Fruit fly (Drosophila melanogaster) whole organism, prepupa: ENCODE data around the gene CG18745.
A peak's percentile ranks its signal among the peaks of the same experiment; 100 is the strongest.

Experiments
- Blimp-1 ChIP-seq: fragments of 200-800 bp; sonication (Bioruptor generic); optimal IDR thresholded peaks from 3 replicates; lab custom pipeline; 2017; ENCODE audit warnings: missing biosample characterization, missing genetic modification characterization, mild to moderate bottlenecking, moderate library complexity, missing genetic modification reagents
- CG10631 ChIP-seq: fragments of 200-800 bp; sonication (Bioruptor generic); optimal IDR thresholded peaks from 2 replicates; lab custom pipeline; 2016; ENCODE audit warnings: missing biosample characterization, missing genetic modification characterization
- CG10669 ChIP-seq: fragments of 200-800 bp; sonication (Bioruptor generic); optimal IDR thresholded peaks from 3 replicates; lab custom pipeline; 2018; ENCODE audit warnings: missing biosample characterization, mild to moderate bottlenecking, missing genetic modification characterization, moderate library complexity
- CG11762 ChIP-seq: fragments of 200-800 bp; sonication (Bioruptor generic); optimal IDR thresholded peaks from 3 replicates; lab custom pipeline; 2016; ENCODE audit warnings: missing biosample characterization, missing genetic modification characterization; ENCODE audit not compliant: insufficient read depth
- CG15336 ChIP-seq: fragments of 200-800 bp; sonication (Bioruptor generic); IDR thresholded peaks from 2 replicates; pipeline ENCODE4 v1.3.6; 2022; ENCODE audit warnings: missing biosample characterization, missing genetic modification characterization
- CG1621 ChIP-seq: fragments of 200-800 bp; sonication (Bioruptor generic); optimal IDR thresholded peaks from 3 replicates; lab custom pipeline; 2018; ENCODE audit warnings: missing biosample characterization, mild to moderate bottlenecking, missing genetic modification characterization
- CG3032 ChIP-seq: fragments of 200-800 bp; optimal IDR thresholded peaks from 2 replicates; lab custom pipeline; 2019; ENCODE audit warnings: missing biosample characterization, mild to moderate bottlenecking, missing genetic modification characterization, moderate library complexity
- CG31627 ChIP-seq: fragments of 200-800 bp; sonication (Bioruptor generic); optimal IDR thresholded peaks from 3 replicates; lab custom pipeline; 2016; ENCODE audit warnings: missing biosample characterization, missing genetic modification characterization
- CG32006 ChIP-seq: fragments of 200-800 bp; sonication (Bioruptor generic); optimal IDR thresholded peaks from 3 replicates; lab custom pipeline; 2017; ENCODE audit warnings: missing biosample characterization, mild to moderate bottlenecking, missing genetic modification characterization
- CG34406 ChIP-seq: fragments of 200-800 bp; sonication (Bioruptor generic); optimal IDR thresholded peaks from 3 replicates; lab custom pipeline; 2016; ENCODE audit warnings: missing biosample characterization, missing genetic modification characterization
- CG4318 ChIP-seq: fragments of 200-800 bp; sonication (Bioruptor generic); optimal IDR thresholded peaks from 3 replicates; lab custom pipeline; 2017; ENCODE audit warnings: missing biosample characterization, mild to moderate bottlenecking, missing genetic modification characterization
- CG6163 ChIP-seq: fragments of 200-800 bp; sonication (Bioruptor generic); IDR thresholded peaks from 3 replicates; pipeline ENCODE4 v1.3.6; 2022; ENCODE audit warnings: missing biosample characterization, missing genetic modification characterization
- CG6792 ChIP-seq: fragments of 200-800 bp; sonication (Bioruptor generic); optimal IDR thresholded peaks from 3 replicates; lab custom pipeline; 2016; ENCODE audit warnings: missing biosample characterization, missing genetic modification characterization
- CG6808 ChIP-seq: fragments of 200-800 bp; sonication (Bioruptor generic); optimal IDR thresholded peaks from 3 replicates; lab custom pipeline; 2017; ENCODE audit warnings: missing biosample characterization, missing genetic modification characterization, mild to moderate bottlenecking, moderate library complexity, missing genetic modification reagents
- CG6854 ChIP-seq: fragments of 200-800 bp; sonication (Bioruptor generic); optimal IDR thresholded peaks from 2 replicates; lab custom pipeline; 2017; ENCODE audit warnings: missing biosample characterization, mild to moderate bottlenecking, missing genetic modification characterization
- CG7368 ChIP-seq: fragments of 200-800 bp; sonication (Bioruptor generic); optimal IDR thresholded peaks from 3 replicates; lab custom pipeline; 2016; ENCODE audit warnings: missing biosample characterization, missing genetic modification characterization
- CG8119 ChIP-seq: fragments of 200-800 bp; sonication (Bioruptor generic); IDR thresholded peaks from 3 replicates; pipeline ENCODE4 v1.3.6; 2022; ENCODE audit warnings: missing biosample characterization, missing genetic modification characterization
- CG8319 ChIP-seq: fragments of 200-800 bp; sonication (Bioruptor generic); optimal IDR thresholded peaks from 3 replicates; lab custom pipeline; 2016; ENCODE audit warnings: missing biosample characterization, missing genetic modification characterization
- CG8632 ChIP-seq: fragments of 200-800 bp; sonication (Bioruptor generic); optimal IDR thresholded peaks from 3 replicates; lab custom pipeline; 2016; ENCODE audit warnings: missing biosample characterization, missing genetic modification characterization
- Eip75B ChIP-seq: fragments of 200-800 bp; sonication (Bioruptor generic); optimal IDR thresholded peaks from 3 replicates; lab custom pipeline; 2016; ENCODE audit warnings: missing biosample characterization, missing genetic modification characterization
- Eip93F ChIP-seq: fragments of 200-800 bp; sonication (Bioruptor generic); optimal IDR thresholded peaks from 2 replicates; lab custom pipeline; 2016; ENCODE audit warnings: missing biosample characterization, mild to moderate bottlenecking, missing genetic modification characterization
- Ets96B ChIP-seq: fragments of 200-800 bp; optimal IDR thresholded peaks from 2 replicates; lab custom pipeline; 2019; ENCODE audit warnings: missing biosample characterization, mild to moderate bottlenecking, missing genetic modification characterization, moderate library complexity
- Hr38 ChIP-seq: sonication (Bioruptor generic); optimal IDR thresholded peaks from 2 replicates; lab custom pipeline; 2016; ENCODE audit warnings: missing biosample characterization, missing genetic modification characterization
- Hr39 ChIP-seq: fragments of 200-800 bp; sonication (Bioruptor generic); optimal IDR thresholded peaks from 2 replicates; lab custom pipeline; 2016; ENCODE audit warnings: missing biosample characterization, missing genetic modification characterization
- Hr4 ChIP-seq: fragments of 200-800 bp; sonication (Bioruptor generic); optimal IDR thresholded peaks from 3 replicates; lab custom pipeline; 2016; ENCODE audit warnings: missing biosample characterization, missing genetic modification characterization
- Lpt ChIP-seq: fragments of 200-800 bp; sonication (Bioruptor generic); optimal IDR thresholded peaks from 3 replicates; lab custom pipeline; 2016; ENCODE audit warnings: missing biosample characterization, missing genetic modification characterization
- Met ChIP-seq: fragments of 200-800 bp; sonication (Bioruptor generic); optimal IDR thresholded peaks from 3 replicates; lab custom pipeline; 2016; ENCODE audit warnings: missing biosample characterization, missing genetic modification characterization
- Sox102F ChIP-seq: fragments of 200-800 bp; sonication (Bioruptor generic); optimal IDR thresholded peaks from 2 replicates; lab custom pipeline; 2016; ENCODE audit warnings: missing biosample characterization, mild to moderate bottlenecking, missing genetic modification characterization
- achi ChIP-seq: fragments of 200-800 bp; sonication (Bioruptor generic); optimal IDR thresholded peaks from 3 replicates; lab custom pipeline; 2016; ENCODE audit warnings: missing biosample characterization, missing genetic modification characterization
- acj6 ChIP-seq: fragments of 200-800 bp; sonication (Bioruptor generic); optimal IDR thresholded peaks from 3 replicates; lab custom pipeline; 2016; ENCODE audit warnings: missing biosample characterization, missing genetic modification characterization
- cyc ChIP-seq: fragments of 200-800 bp; sonication (Bioruptor generic); optimal IDR thresholded peaks from 3 replicates; lab custom pipeline; 2016; ENCODE audit warnings: missing biosample characterization, missing genetic modification characterization
- dsx ChIP-seq: fragments of 200-800 bp; optimal IDR thresholded peaks from 3 replicates; lab custom pipeline; 2019; ENCODE audit warnings: missing biosample characterization, mild to moderate bottlenecking, missing genetic modification characterization, moderate library complexity; ENCODE audit not compliant: poor library complexity, severe bottlenecking
- esn ChIP-seq: fragments of 200-800 bp; sonication (Bioruptor generic); optimal IDR thresholded peaks from 2 replicates; lab custom pipeline; 2016; ENCODE audit warnings: missing biosample characterization, mild to moderate bottlenecking, missing genetic modification characterization, moderate library complexity
- fd85E ChIP-seq: fragments of 200-800 bp; sonication (Bioruptor generic); optimal IDR thresholded peaks from 3 replicates; lab custom pipeline; 2016; ENCODE audit warnings: missing biosample characterization, missing genetic modification characterization
- fkh ChIP-seq: fragments of 200-800 bp; sonication (Bioruptor generic); optimal IDR thresholded peaks from 3 replicates; lab custom pipeline; 2017; ENCODE audit warnings: missing biosample characterization, mild to moderate bottlenecking, missing genetic modification characterization, moderate library complexity
- lz ChIP-seq: fragments of 200-800 bp; sonication (Bioruptor generic); optimal IDR thresholded peaks from 3 replicates; lab custom pipeline; 2016; ENCODE audit warnings: missing biosample characterization, missing genetic modification characterization
- spab ChIP-seq: fragments of 200-800 bp; sonication (Bioruptor generic); optimal IDR thresholded peaks from 2 replicates; lab custom pipeline; 2017; ENCODE audit warnings: missing biosample characterization, mild to moderate bottlenecking, missing genetic modification characterization, missing genetic modification reagents
- svp ChIP-seq: fragments of 200-800 bp; sonication (Bioruptor generic); peaks from one replicate; lab custom pipeline; 2016; ENCODE audit warnings: missing biosample characterization, missing genetic modification characterization
- vri ChIP-seq: fragments of 200-800 bp; sonication (Bioruptor generic); optimal IDR thresholded peaks from 3 replicates; lab custom pipeline; 2016; ENCODE audit warnings: missing biosample characterization, mild to moderate bottlenecking, missing genetic modification characterization

The CG18745 gene

dm6 chr3R:7813981-7814529 is 28.1 kb upstream of the CG18745 start, which contains the start of gene CG34384 (continued):
- TF ChIP-seq CG7368 (no peak), CG4318 (GFP tag; lab: Kevin White, UChicago) (peak; percentile 3), CG6854 (GFP tag; lab: Kevin White, UChicago) (no peak), CG8632 (GFP tag; lab: Kevin White, UChicago) (peak; percentile 19), CG8319 (GFP tag; lab: Kevin White, UChicago) (peak; percentile 5), vri (GFP tag; lab: Kevin White, UChicago) (no peak), fd85E (GFP tag; lab: Kevin White, UChicago) (no peak), CG8119 (GFP tag; lab: Robert Waterston, UW) (no peak), Eip75B (GFP tag; lab: Kevin White, UChicago) (peak; percentile 59), Blimp-1 (GFP tag; lab: Kevin White, UChicago) (peak; percentile 9), achi (peak; percentile 28), CG32006 (peak; percentile 57), CG6163 (GFP tag; lab: Robert Waterston, UW) (no peak), CG31627 (GFP tag; lab: Kevin White, UChicago) (peak; percentile 41), CG10669 (GFP tag; lab: Kevin White, UChicago) (peak; percentile 40)

DNA sequence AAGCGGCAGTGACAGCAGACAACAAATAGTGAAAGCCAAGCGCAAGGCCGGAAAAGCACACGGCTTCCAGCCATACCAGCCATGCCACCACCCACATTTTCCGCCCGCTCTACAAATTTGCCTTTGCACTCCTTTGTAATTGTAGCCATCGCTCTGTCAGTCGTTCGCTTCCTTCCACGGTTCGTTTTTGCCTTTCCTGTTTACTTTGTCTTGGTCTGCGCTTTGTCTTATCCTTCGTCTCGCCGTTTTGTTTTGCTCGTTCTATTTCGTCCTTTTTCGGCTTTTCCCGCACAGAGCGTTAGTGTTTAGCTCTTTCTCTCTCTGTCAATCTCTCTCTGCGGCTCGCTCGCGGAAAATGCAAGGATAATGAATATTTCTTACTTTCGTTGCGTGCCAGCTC is 27.6 kb upstream of the CG18745 start:
- TF ChIP-seq CG6808 (GFP tag; lab: Kevin White, UChicago) (no peak), acj6 (GFP tag; lab: Kevin White, UChicago) (no peak), CG8319 (GFP tag; lab: Kevin White, UChicago) (no peak), Lpt (GFP tag; lab: Kevin White, UChicago) (no peak), Eip75B (GFP tag; lab: Kevin White, UChicago) (no peak), vri (GFP tag; lab: Kevin White, UChicago) (no peak), Hr39 (no peak), CG8632 (GFP tag; lab: Kevin White, UChicago) (no peak), svp (GFP tag; lab: Kevin White, UChicago) (no peak)
- TF ChIP-seq, all 60 proteins: peak for 0

- TF ChIP-seq esn (GFP tag; lab: Kevin White, UChicago): no peak
- no peak for TF ChIP-seq CG8632 (GFP tag; lab: Kevin White, UChicago)
Observed at dm6 chr3R:7811514-7811913, 25.6 kb upstream of the CG18745 start, which contains the start of gene CG31473. CG31473 (plus strand) TSS chr3R:7811814.

DNA sequence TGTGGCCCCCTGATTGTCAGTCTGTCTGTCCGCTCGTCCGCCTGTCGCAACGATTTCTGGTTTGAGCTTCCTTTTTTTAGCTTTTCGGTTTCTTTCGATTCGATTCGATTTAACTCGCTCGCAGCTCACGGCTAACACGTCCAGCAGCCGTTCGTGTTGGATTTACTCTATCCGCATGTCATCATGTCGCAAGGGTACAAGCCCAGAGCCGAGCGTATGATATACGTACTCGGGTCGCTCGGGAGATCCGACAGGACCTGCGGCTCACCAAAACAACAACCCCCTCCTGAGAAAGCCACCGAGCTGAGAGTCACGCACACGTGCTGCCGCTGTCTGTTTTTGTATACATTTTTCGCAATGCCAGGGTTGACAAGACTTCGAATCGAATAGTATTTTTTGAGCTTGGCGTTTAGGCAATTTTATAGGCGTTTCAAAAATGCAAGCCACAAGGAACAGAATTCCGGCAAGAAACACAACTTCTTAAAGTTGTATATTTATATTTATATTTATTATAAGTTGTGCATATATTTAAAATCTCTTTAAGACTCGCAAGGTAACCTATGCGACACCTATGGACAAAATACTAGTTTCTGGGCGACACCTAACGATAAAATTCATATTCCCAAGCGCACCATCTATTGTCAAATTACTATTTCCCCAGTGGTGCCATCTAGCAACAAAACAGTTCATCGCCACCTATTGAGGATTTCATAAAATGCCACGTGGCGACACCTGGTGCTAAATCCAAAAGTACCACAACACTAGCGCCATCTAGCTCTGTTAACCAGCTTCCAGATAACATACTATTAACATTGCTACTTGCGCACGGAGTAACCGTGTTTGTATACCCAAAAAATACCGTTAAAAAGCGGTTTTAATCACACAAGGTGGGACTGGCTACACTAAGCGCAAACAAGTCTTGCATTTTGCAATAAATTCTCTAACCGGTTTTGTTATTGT is 24.0 kb upstream of the CG18745 start, which contains the start of the genes CG2993 and sgll:
CG2993 (minus strand) TSS at position 353 of the 960 bp plus-strand sequence.
sgll (plus strand) TSS at position 871 of the 960 bp plus-strand sequence.
- TF ChIP-seq CG6854 (GFP tag; lab: Kevin White, UChicago): no peak
- peak; percentile 51 for TF ChIP-seq CG1621 (tag; lab: Kevin White, UChicago)
- TF ChIP-seq achi: peak; percentile 57
- TF ChIP-seq CG32006: peak; percentile 59
- no peak for TF ChIP-seq dsx (GFP tag; lab: Kevin White, UChicago)
- peak; percentile 70 for TF ChIP-seq CG8319 (GFP tag; lab: Kevin White, UChicago)
- peak; percentile 50 for TF ChIP-seq CG6808 (GFP tag; lab: Kevin White, UChicago)
- peak; percentile 60 for TF ChIP-seq Hr4
- TF ChIP-seq Ets96B: no peak
- TF ChIP-seq Eip93F (GFP tag; lab: Kevin White, UChicago): no peak
- peak; percentile 85 for TF ChIP-seq acj6 (GFP tag; lab: Kevin White, UChicago)
- TF ChIP-seq CG8632 (GFP tag; lab: Kevin White, UChicago): no peak
- peak; percentile 59; the same call in 1 of the 3 replicates for TF ChIP-seq CG6163 (GFP tag; lab: Robert Waterston, UW)
- peak; percentile 88 for TF ChIP-seq fkh (GFP tag; lab: Kevin White, UChicago)
- TF ChIP-seq CG4318 (GFP tag; lab: Kevin White, UChicago): peak; percentile 52
- TF ChIP-seq Met (GFP tag; lab: Kevin White, UChicago): peak; percentile 84
- TF ChIP-seq CG34406: peak; percentile 61
- TF ChIP-seq lz (GFP tag; lab: Kevin White, UChicago): peak; percentile 92
- peak; percentile 36 for TF ChIP-seq Blimp-1 (GFP tag; lab: Kevin White, UChicago)
- TF ChIP-seq CG15336: no peak
- TF ChIP-seq CG7368: peak; percentile 63
- peak; percentile 73 for TF ChIP-seq CG10631 (GFP tag; lab: Kevin White, UChicago)
- no peak for TF ChIP-seq CG8119 (GFP tag; lab: Robert Waterston, UW)
- peak; percentile 97 for TF ChIP-seq cyc (GFP tag; lab: Kevin White, UChicago)
- peak; percentile 29 for TF ChIP-seq CG11762 (GFP tag; lab: Kevin White, UChicago)
- TF ChIP-seq Hr39: peak; percentile 95
- TF ChIP-seq CG3032: peak; percentile 50
- TF ChIP-seq CG6792 (GFP tag; lab: Kevin White, UChicago): peak; percentile 75
- peak; percentile 11 for TF ChIP-seq spab (GFP tag; lab: Kevin White, UChicago)
- peak; percentile 61 for TF ChIP-seq Sox102F (GFP tag; lab: Kevin White, UChicago)
- no peak for TF ChIP-seq Hr38 (GFP tag; lab: Kevin White, UChicago)
